Worm (Caenorhabditis elegans) whole organism, mixed stage, embryonic: ENCODE results near the gene epg-5.
A peak's percentile ranks its signal among the peaks of the same experiment; 100 is the strongest.

Experiments used
- M03D4.4 ChIP-seq: sonication (generic microtip); optimal IDR thresholded peaks from 2 replicates; lab custom pipeline; 2017; ENCODE audit warnings: mild to moderate bottlenecking, missing genetic modification characterization, missing compliant biosample characterization
- bed-3 ChIP-seq: fragments of 200-800 bp; sonication (Bioruptor generic); optimal IDR thresholded peaks from 3 replicates; lab custom pipeline; 2018; ENCODE audit warnings: mild to moderate bottlenecking, missing genetic modification characterization, moderate library complexity, missing compliant biosample characterization
- blmp-1 ChIP-seq: fragments of 150-350 bp; optimal IDR thresholded peaks from 2 replicates; lab custom pipeline; 2014; ENCODE audit warnings: missing biosample characterization, missing genetic modification characterization
- ceh-39 ChIP-seq: fragments of 150-350 bp; optimal IDR thresholded peaks from 2 replicates; lab custom pipeline; 2014; ENCODE audit warnings: missing biosample characterization, missing genetic modification characterization
- ceh-43 ChIP-seq: fragments of 200-800 bp; sonication (Bioruptor generic); optimal IDR thresholded peaks from 2 replicates; lab custom pipeline; 2018; ENCODE audit warnings: mild to moderate bottlenecking, missing genetic modification characterization, moderate library complexity, missing compliant biosample characterization
- ceh-83 ChIP-seq: fragments of 200-800 bp; sonication (Bioruptor generic); optimal IDR thresholded peaks from 2 replicates; lab custom pipeline; 2018; ENCODE audit warnings: mild to moderate bottlenecking, missing genetic modification characterization, missing compliant biosample characterization
- ces-1 ChIP-seq: fragments of 150-350 bp; optimal IDR thresholded peaks from 2 replicates; lab custom pipeline; 2014; ENCODE audit warnings: missing biosample characterization, missing genetic modification reagents, missing genetic modification characterization
- cnd-1 ChIP-seq: fragments of 200-800 bp; sonication (Bioruptor generic); optimal IDR thresholded peaks from 2 replicates; lab custom pipeline; 2018; ENCODE audit warnings: mild to moderate bottlenecking, missing genetic modification characterization, missing compliant biosample characterization
- drap-1 ChIP-seq: fragments of 200-800 bp; sonication (Bioruptor generic); optimal IDR thresholded peaks from 3 replicates; lab custom pipeline; 2018; ENCODE audit warnings: mild to moderate bottlenecking, missing genetic modification characterization, missing compliant biosample characterization
- elt-1 ChIP-seq: sonication (generic microtip); optimal IDR thresholded peaks from 2 replicates; lab custom pipeline; 2017; ENCODE audit warnings: missing genetic modification characterization, mild to moderate bottlenecking, missing compliant biosample characterization, antibody characterized with exemption, moderate library complexity, borderline replicate concordance; ENCODE audit not compliant: insufficient read depth
- elt-3 ChIP-seq: fragments of 150-350 bp; optimal IDR thresholded peaks from 2 replicates; lab custom pipeline; 2014; ENCODE audit warnings: missing biosample characterization, missing genetic modification characterization
- flh-1 ChIP-seq: fragments of 200-800 bp; sonication (Bioruptor generic); optimal IDR thresholded peaks from 2 replicates; lab custom pipeline; 2018; ENCODE audit warnings: mild to moderate bottlenecking, missing genetic modification characterization, moderate library complexity, missing compliant biosample characterization
- ham-2 ChIP-seq: fragments of 200-800 bp; sonication (Bioruptor generic); optimal IDR thresholded peaks from 2 replicates; lab custom pipeline; 2018; ENCODE audit warnings: mild to moderate bottlenecking, missing genetic modification characterization, missing compliant biosample characterization
- hlh-1 ChIP-seq: fragments of 150-350 bp; optimal IDR thresholded peaks from 2 replicates; lab custom pipeline; 2014; ENCODE audit warnings: missing biosample characterization, missing genetic modification reagents, missing genetic modification characterization
- lin-13 ChIP-seq: fragments of 150-350 bp; optimal IDR thresholded peaks from 2 replicates; lab custom pipeline; 2014; ENCODE audit warnings: missing biosample characterization, missing genetic modification characterization
- lin-32 ChIP-seq: fragments of 200-800 bp; sonication (Bioruptor generic); optimal IDR thresholded peaks from 2 replicates; lab custom pipeline; 2018; ENCODE audit warnings: mild to moderate bottlenecking, missing genetic modification characterization, missing compliant biosample characterization
- lsy-2 ChIP-seq: fragments of 150-350 bp; optimal IDR thresholded peaks from 2 replicates; lab custom pipeline; 2014; ENCODE audit warnings: missing biosample characterization, missing genetic modification characterization
- mab-5 ChIP-seq: fragments of 150-350 bp; optimal IDR thresholded peaks from 2 replicates; lab custom pipeline; 2014; ENCODE audit warnings: missing biosample characterization, missing genetic modification characterization
- mep-1 ChIP-seq: fragments of 150-350 bp; optimal IDR thresholded peaks from 2 replicates; lab custom pipeline; 2017; ENCODE audit warnings: missing biosample characterization, missing genetic modification reagents, missing genetic modification characterization, inconsistent platforms
- mls-2 ChIP-seq: sonication (generic microtip); optimal IDR thresholded peaks from 2 replicates; lab custom pipeline; 2016; ENCODE audit warnings: mild to moderate bottlenecking, missing genetic modification characterization, moderate library complexity, missing compliant biosample characterization
- nhr-12 ChIP-seq: fragments of 150-350 bp; optimal IDR thresholded peaks from 2 replicates; lab custom pipeline; 2014; ENCODE audit warnings: missing biosample characterization, missing genetic modification characterization
- nhr-2 ChIP-seq: fragments of 150-350 bp; optimal IDR thresholded peaks from 2 replicates; lab custom pipeline; 2014; ENCODE audit warnings: missing biosample characterization, missing genetic modification characterization
- nhr-237 ChIP-seq: fragments of 150-350 bp; optimal IDR thresholded peaks from 2 replicates; lab custom pipeline; 2014; ENCODE audit warnings: missing biosample characterization, missing genetic modification characterization
- nhr-28 ChIP-seq: fragments of 150-350 bp; optimal IDR thresholded peaks from 2 replicates; lab custom pipeline; 2014; ENCODE audit warnings: missing biosample characterization, missing genetic modification characterization
- nhr-76 ChIP-seq: sonication (generic microtip); optimal IDR thresholded peaks from 2 replicates; lab custom pipeline; 2017; ENCODE audit warnings: missing biosample characterization, missing genetic modification characterization
- pha-4 ChIP-seq: fragments of 150-350 bp; optimal IDR thresholded peaks from 2 replicates; lab custom pipeline; 2018; ENCODE audit warnings: missing biosample characterization, missing genetic modification reagents, missing genetic modification characterization
- sem-2 ChIP-seq: fragments of 200-800 bp; sonication (Bioruptor generic); optimal IDR thresholded peaks from 2 replicates; lab custom pipeline; 2018; ENCODE audit warnings: mild to moderate bottlenecking, missing genetic modification characterization, missing compliant biosample characterization
- snpc-4 ChIP-seq: fragments of 150-350 bp; optimal IDR thresholded peaks from 2 replicates; lab custom pipeline; 2014; ENCODE audit warnings: missing biosample characterization, missing genetic modification characterization
- sptf-1 ChIP-seq: sonication (generic microtip); optimal IDR thresholded peaks from 2 replicates; lab custom pipeline; 2017; ENCODE audit warnings: mild to moderate bottlenecking, missing genetic modification characterization, moderate library complexity, missing compliant biosample characterization
- tbx-8 ChIP-seq: fragments of 200-800 bp; sonication (Bioruptor generic); optimal IDR thresholded peaks from 2 replicates; lab custom pipeline; 2018; ENCODE audit warnings: mild to moderate bottlenecking, missing genetic modification characterization, moderate library complexity, missing compliant biosample characterization
- unc-120 ChIP-seq: sonication (generic microtip); optimal IDR thresholded peaks from 2 replicates; lab custom pipeline; 2017; ENCODE audit warnings: missing genetic modification characterization, missing compliant biosample characterization; ENCODE audit not compliant: poor library complexity, severe bottlenecking
- unc-39 ChIP-seq: fragments of 150-350 bp; optimal IDR thresholded peaks from 2 replicates; lab custom pipeline; 2014; ENCODE audit warnings: missing biosample characterization, missing genetic modification characterization
- unc-62 ChIP-seq: fragments of 150-350 bp; optimal IDR thresholded peaks from 2 replicates; lab custom pipeline; 2014; ENCODE audit warnings: missing biosample characterization, missing genetic modification reagents, missing genetic modification characterization
- zip-8 ChIP-seq: fragments of 150-350 bp; optimal IDR thresholded peaks from 2 replicates; lab custom pipeline; 2014; ENCODE audit warnings: missing biosample characterization, missing genetic modification characterization
- ztf-11 ChIP-seq: fragments of 150-350 bp; optimal IDR thresholded peaks from 2 replicates; lab custom pipeline; 2014; ENCODE audit warnings: missing biosample characterization, missing genetic modification characterization

Gene epg-5

ce11 chrII:6573677-6574076, 35.5 kb downstream of the epg-5 start, which contains the start of gene sra-28:
TSS of gene sra-28 (minus strand) at chrII:6573777.
- TF ChIP-seq hlh-1 = no peak
- no peak for TF ChIP-seq flh-1
- no peak for TF ChIP-seq lin-13 (tag; lab: Kevin White, UChicago)
- no peak for TF ChIP-seq ceh-43 (GFP tag; lab: Kevin White, UChicago)
- TF ChIP-seq blmp-1 (tag; lab: Kevin White, UChicago) = no peak
- TF ChIP-seq nhr-237 = no peak
- no peak for TF ChIP-seq unc-62 (GFP tag; lab: Kevin White, UChicago)
- TF ChIP-seq elt-1 (tag; lab: Kevin White, UChicago) = no peak
- TF ChIP-seq snpc-4 (tag; lab: Kevin White, UChicago) = no peak

DNA sequence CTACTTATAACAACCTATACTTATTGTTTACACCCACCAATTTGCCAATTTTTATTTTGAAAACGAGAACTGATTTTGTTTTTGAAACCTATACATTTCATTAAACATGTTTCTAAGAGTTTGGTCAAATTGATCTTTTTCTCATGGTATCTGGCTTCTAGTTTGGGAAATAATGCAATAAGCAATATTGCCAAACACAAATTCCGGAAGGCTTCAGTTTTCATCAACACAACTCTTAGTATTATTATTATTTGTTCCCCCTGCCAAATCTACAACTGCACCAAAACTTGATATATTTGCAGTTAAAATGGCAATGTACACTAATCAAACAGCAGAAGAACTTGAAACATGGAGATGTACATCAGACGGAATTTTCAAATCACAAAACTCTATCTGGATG, 40.5 kb downstream of the epg-5 start, which contains the start of gene sra-27:
sra-27 (plus strand) TSS at position 301 of the 400 bp plus-strand sequence.
- no peak for TF ChIP-seq snpc-4 (tag; lab: Kevin White, UChicago)

ce11 chrII:6566628-6567180, 42.5 kb downstream of the epg-5 start, which contains the start of the genes F18C5.5 and F18C5.9:
TSS of gene F18C5.5 (minus strand) at chrII:6566728.
TSS of gene F18C5.9 (plus strand) at chrII:6567130.
- TF ChIP-seq blmp-1 (tag; lab: Kevin White, UChicago) = no peak
- TF ChIP-seq lin-32 (GFP tag; lab: Kevin White, UChicago) = no peak
- no peak for TF ChIP-seq unc-39 (tag; lab: Kevin White, UChicago)
- TF ChIP-seq cnd-1 (tag; lab: Kevin White, UChicago) = no peak
- TF ChIP-seq hlh-1 = no peak
- no peak for TF ChIP-seq elt-3
- TF ChIP-seq mep-1 (tag; lab: Kevin White, UChicago) = no peak
- no peak for TF ChIP-seq snpc-4 (tag; lab: Kevin White, UChicago)
- no peak for TF ChIP-seq ces-1
- TF ChIP-seq sem-2 (GFP tag; lab: Kevin White, UChicago) = no peak
- TF ChIP-seq mab-5 (tag; lab: Kevin White, UChicago) = no peak
- no peak for TF ChIP-seq M03D4.4 (tag; lab: Kevin White, UChicago)
- TF ChIP-seq ham-2 = no peak
- TF ChIP-seq nhr-76 (tag; lab: Kevin White, UChicago) = no peak
- no peak for TF ChIP-seq elt-1 (tag; lab: Kevin White, UChicago)
- no peak for TF ChIP-seq drap-1 (GFP tag; lab: Kevin White, UChicago)

DNA sequence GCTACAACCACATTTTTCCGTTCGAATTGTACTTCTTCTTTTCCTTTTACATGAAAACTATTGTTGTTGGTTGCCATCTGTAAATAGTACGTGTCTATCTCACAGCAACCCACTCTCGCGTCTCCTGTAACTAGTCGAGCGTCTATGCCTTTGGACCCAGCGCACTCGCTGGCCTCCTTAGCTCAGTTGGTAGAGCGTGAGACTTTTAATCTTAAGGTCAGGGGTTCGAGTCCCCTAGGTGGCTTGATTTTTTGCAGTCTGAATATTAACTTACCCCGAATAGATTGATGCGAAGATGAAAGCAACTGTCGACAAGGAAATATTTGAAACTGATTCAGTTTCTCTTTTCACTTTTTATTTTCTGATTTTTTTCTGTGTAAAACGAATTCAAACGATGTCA, 44.1 kb downstream of the epg-5 start, which contains the start of gene mpz-3:
mpz-3 (minus strand) TSS at position 320 of the 400 bp plus-strand sequence.
- TF ChIP-seq sptf-1 (tag; lab: Kevin White, UChicago) (no peak), ceh-83 (GFP tag; lab: Kevin White, UChicago) (peak; percentile 83), mep-1 (tag; lab: Kevin White, UChicago) (no peak), pha-4 (tag; lab: Kevin White, UChicago) (no peak), nhr-12 (tag; lab: Kevin White, UChicago) (no peak), mab-5 (tag; lab: Kevin White, UChicago) (no peak), lin-13 (tag; lab: Kevin White, UChicago) (no peak), hlh-1 (no peak), unc-120 (no peak), elt-3 (no peak), zip-8 (tag; lab: Kevin White, UChicago) (no peak), blmp-1 (tag; lab: Kevin White, UChicago) (no peak), M03D4.4 (tag; lab: Kevin White, UChicago) (no peak), unc-62 (GFP tag; lab: Kevin White, UChicago) (no peak), unc-39 (tag; lab: Kevin White, UChicago) (no peak), bed-3 (GFP tag; lab: Kevin White, UChicago) (no peak), elt-1 (tag; lab: Kevin White, UChicago) (no peak), nhr-28 (tag; lab: Kevin White, UChicago) (no peak), nhr-2 (tag; lab: Kevin White, UChicago) (no peak), drap-1 (GFP tag; lab: Kevin White, UChicago) (peak; percentile 58), nhr-76 (tag; lab: Kevin White, UChicago) (no peak), lsy-2 (tag; lab: Kevin White, UChicago) (no peak), tbx-8 (GFP tag; lab: Kevin White, UChicago) (no peak), sem-2 (GFP tag; lab: Kevin White, UChicago) (peak; percentile 30), ceh-43 (GFP tag; lab: Kevin White, UChicago) (peak; percentile 0), nhr-237 (no peak), ceh-39 (tag; lab: Kevin White, UChicago) (no peak), ztf-11 (tag; lab: Kevin White, UChicago) (no peak), mls-2 (tag; lab: Kevin White, UChicago) (no peak), ces-1 (no peak), lin-32 (GFP tag; lab: Kevin White, UChicago) (peak; percentile 14), snpc-4 (tag; lab: Kevin White, UChicago) (no peak), flh-1 (peak; percentile 18), cnd-1 (tag; lab: Kevin White, UChicago) (peak; percentile 55), ham-2 (no peak)
